Fruit fly (Drosophila melanogaster) whole organism, wandering third instar larva: ENCODE data around the gene CG45076.

Experiments used
- CG32264 ChIP-seq: fragments of 200-800 bp; sonication (Bioruptor generic); optimal IDR thresholded peaks from 2 replicates; lab custom pipeline; 2016; ENCODE audit warnings: missing biosample characterization, missing genetic modification characterization
- Hr83 ChIP-seq: fragments of 200-300 bp; sonication (Bioruptor generic); optimal IDR thresholded peaks from 2 replicates; lab custom pipeline; 2016; ENCODE audit warnings: missing biosample characterization, mild to moderate bottlenecking, missing genetic modification characterization, moderate library complexity; ENCODE audit not compliant: poor library complexity, severe bottlenecking
- Jra ChIP-seq: sonication (Bioruptor generic); optimal IDR thresholded peaks from 2 replicates; lab custom pipeline; 2016; ENCODE audit warnings: missing biosample characterization, missing genetic modification characterization
- dsf ChIP-seq: sonication (Bioruptor generic); optimal IDR thresholded peaks from 2 replicates; lab custom pipeline; 2016; ENCODE audit warnings: missing biosample characterization, missing genetic modification characterization, borderline replicate concordance
- foxo ChIP-seq, 2 experiments: fragments of 200-800 bp; sonication (Bioruptor generic); optimal IDR thresholded peaks; 2 replicates in 1 of 2; 3 replicates in 1 of 2; lab custom pipeline; 2016 to 2017; ENCODE audit warnings: missing biosample characterization in 2 of 2, missing genetic modification characterization in 2 of 2
- fru ChIP-seq: fragments of 200-800 bp; sonication (Bioruptor generic); optimal IDR thresholded peaks from 3 replicates; lab custom pipeline; 2016; ENCODE audit warnings: missing biosample characterization, mild to moderate bottlenecking, missing genetic modification characterization
- pan ChIP-seq: fragments of >200 bp; optimal IDR thresholded peaks from 2 replicates; lab custom pipeline; 2017
- tai ChIP-seq: sonication (Bioruptor generic); optimal IDR thresholded peaks from 2 replicates; lab custom pipeline; 2016; ENCODE audit warnings: missing biosample characterization, missing genetic modification characterization

DNA sequence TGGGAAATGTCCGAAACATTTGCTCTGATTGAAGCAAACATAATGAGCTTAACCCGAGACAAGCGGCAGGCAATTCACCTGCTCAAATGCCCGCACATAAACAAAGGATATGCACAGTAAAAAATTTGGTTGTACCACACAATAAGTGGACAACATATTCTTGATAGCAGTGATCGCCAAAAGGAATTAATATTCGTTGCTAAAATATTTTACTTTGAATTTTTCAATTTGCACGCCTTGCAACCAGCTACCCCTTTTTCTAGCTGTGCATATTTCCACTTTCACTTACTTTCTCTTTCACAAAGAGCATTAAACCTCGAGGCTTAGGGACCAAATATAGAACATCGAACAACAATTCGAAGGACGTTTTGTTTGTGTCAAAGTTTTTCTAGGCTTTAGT lies 29.5 kb downstream of the CG45076 start:
- TF ChIP-seq pan (lab: Kevin White, UChicago) (no peak), CG32264 (GFP tag; lab: Kevin White, UChicago) (no peak), Hr83 (no peak), tai (GFP tag; lab: Kevin White, UChicago) (no peak), Jra (GFP tag; lab: Kevin White, UChicago) (no peak), dsf (no peak), foxo (GFP tag; optimal IDR thresholded peaks at IDR 0.05; lab: Kevin White, UChicago) (no peak), fru (no peak)
